Fruit fly (Drosophila melanogaster) whole organism, prepupa: ENCODE results near the gene mRpL30.

Source experiments
- Blimp-1 ChIP-seq: fragments of 200-800 bp; sonication (Bioruptor generic); optimal IDR thresholded peaks from 3 replicates; lab custom pipeline; 2017; ENCODE audit warnings: missing biosample characterization, missing genetic modification characterization, mild to moderate bottlenecking, moderate library complexity, missing genetic modification reagents
- CG10631 ChIP-seq: fragments of 200-800 bp; sonication (Bioruptor generic); optimal IDR thresholded peaks from 2 replicates; lab custom pipeline; 2016; ENCODE audit warnings: missing biosample characterization, missing genetic modification characterization
- CG10669 ChIP-seq: fragments of 200-800 bp; sonication (Bioruptor generic); optimal IDR thresholded peaks from 3 replicates; lab custom pipeline; 2018; ENCODE audit warnings: missing biosample characterization, mild to moderate bottlenecking, missing genetic modification characterization, moderate library complexity
- CG11294 ChIP-seq: fragments of 200-800 bp; sonication (Bioruptor generic); IDR thresholded peaks from 2 replicates; pipeline ENCODE4 v1.3.6; 2022; ENCODE audit warnings: missing biosample characterization, missing genetic modification characterization
- CG11902 ChIP-seq: fragments of 200-800 bp; sonication (Bioruptor generic); optimal IDR thresholded peaks from 3 replicates; lab custom pipeline; 2016; ENCODE audit warnings: missing biosample characterization, missing genetic modification characterization
- CG15336 ChIP-seq: fragments of 200-800 bp; sonication (Bioruptor generic); IDR thresholded peaks from 2 replicates; pipeline ENCODE4 v1.3.6; 2022; ENCODE audit warnings: missing biosample characterization, missing genetic modification characterization
- CG16779 ChIP-seq: fragments of 200-800 bp; sonication (Bioruptor generic); optimal IDR thresholded peaks from 3 replicates; lab custom pipeline; 2017; ENCODE audit warnings: missing biosample characterization, mild to moderate bottlenecking, missing genetic modification characterization
- CG31627 ChIP-seq: fragments of 200-800 bp; sonication (Bioruptor generic); optimal IDR thresholded peaks from 3 replicates; lab custom pipeline; 2016; ENCODE audit warnings: missing biosample characterization, missing genetic modification characterization
- CG32006 ChIP-seq: fragments of 200-800 bp; sonication (Bioruptor generic); optimal IDR thresholded peaks from 3 replicates; lab custom pipeline; 2017; ENCODE audit warnings: missing biosample characterization, mild to moderate bottlenecking, missing genetic modification characterization
- CG34406 ChIP-seq: fragments of 200-800 bp; sonication (Bioruptor generic); optimal IDR thresholded peaks from 3 replicates; lab custom pipeline; 2016; ENCODE audit warnings: missing biosample characterization, missing genetic modification characterization
- CG3919 ChIP-seq: fragments of 200-800 bp; sonication (Bioruptor generic); optimal IDR thresholded peaks from 3 replicates; lab custom pipeline; 2016; ENCODE audit warnings: missing biosample characterization, missing genetic modification characterization
- CG4318 ChIP-seq: fragments of 200-800 bp; sonication (Bioruptor generic); optimal IDR thresholded peaks from 3 replicates; lab custom pipeline; 2017; ENCODE audit warnings: missing biosample characterization, mild to moderate bottlenecking, missing genetic modification characterization
- CG6792 ChIP-seq: fragments of 200-800 bp; sonication (Bioruptor generic); optimal IDR thresholded peaks from 3 replicates; lab custom pipeline; 2016; ENCODE audit warnings: missing biosample characterization, missing genetic modification characterization
- CG6808 ChIP-seq: fragments of 200-800 bp; sonication (Bioruptor generic); optimal IDR thresholded peaks from 3 replicates; lab custom pipeline; 2017; ENCODE audit warnings: missing biosample characterization, missing genetic modification characterization, mild to moderate bottlenecking, moderate library complexity, missing genetic modification reagents
- CG6854 ChIP-seq: fragments of 200-800 bp; sonication (Bioruptor generic); optimal IDR thresholded peaks from 2 replicates; lab custom pipeline; 2017; ENCODE audit warnings: missing biosample characterization, mild to moderate bottlenecking, missing genetic modification characterization
- CG8119 ChIP-seq: fragments of 200-800 bp; sonication (Bioruptor generic); IDR thresholded peaks from 3 replicates; pipeline ENCODE4 v1.3.6; 2022; ENCODE audit warnings: missing biosample characterization, missing genetic modification characterization
- CG8319 ChIP-seq: fragments of 200-800 bp; sonication (Bioruptor generic); optimal IDR thresholded peaks from 3 replicates; lab custom pipeline; 2016; ENCODE audit warnings: missing biosample characterization, missing genetic modification characterization
- CG8632 ChIP-seq: fragments of 200-800 bp; sonication (Bioruptor generic); optimal IDR thresholded peaks from 3 replicates; lab custom pipeline; 2016; ENCODE audit warnings: missing biosample characterization, missing genetic modification characterization
- CG9139 ChIP-seq: fragments of 200-800 bp; sonication (Bioruptor generic); optimal IDR thresholded peaks from 3 replicates; lab custom pipeline; 2017; ENCODE audit warnings: missing biosample characterization, mild to moderate bottlenecking, missing genetic modification characterization
- Eip78C ChIP-seq: fragments of 200-800 bp; sonication (Bioruptor generic); peaks from one replicate; lab custom pipeline; 2016; ENCODE audit warnings: missing biosample characterization, missing genetic modification characterization
- Ets96B ChIP-seq: fragments of 200-800 bp; optimal IDR thresholded peaks from 2 replicates; lab custom pipeline; 2019; ENCODE audit warnings: missing biosample characterization, mild to moderate bottlenecking, missing genetic modification characterization, moderate library complexity
- Hr38 ChIP-seq: sonication (Bioruptor generic); optimal IDR thresholded peaks from 2 replicates; lab custom pipeline; 2016; ENCODE audit warnings: missing biosample characterization, missing genetic modification characterization
- Hr39 ChIP-seq: fragments of 200-800 bp; sonication (Bioruptor generic); optimal IDR thresholded peaks from 2 replicates; lab custom pipeline; 2016; ENCODE audit warnings: missing biosample characterization, missing genetic modification characterization
- Hr4 ChIP-seq: fragments of 200-800 bp; sonication (Bioruptor generic); optimal IDR thresholded peaks from 3 replicates; lab custom pipeline; 2016; ENCODE audit warnings: missing biosample characterization, missing genetic modification characterization
- Lpt ChIP-seq: fragments of 200-800 bp; sonication (Bioruptor generic); optimal IDR thresholded peaks from 3 replicates; lab custom pipeline; 2016; ENCODE audit warnings: missing biosample characterization, missing genetic modification characterization
- Met ChIP-seq: fragments of 200-800 bp; sonication (Bioruptor generic); optimal IDR thresholded peaks from 3 replicates; lab custom pipeline; 2016; ENCODE audit warnings: missing biosample characterization, missing genetic modification characterization
- Smox ChIP-seq: fragments of 200-800 bp; sonication (Bioruptor generic); optimal IDR thresholded peaks from 3 replicates; lab custom pipeline; 2016; ENCODE audit warnings: missing biosample characterization, missing genetic modification characterization
- Sox14 ChIP-seq: fragments of 200-800 bp; sonication (Bioruptor generic); optimal IDR thresholded peaks from 3 replicates; lab custom pipeline; 2016; ENCODE audit warnings: missing biosample characterization, missing genetic modification characterization
- Sox15 ChIP-seq: fragments of 200-800 bp; sonication (Bioruptor generic); optimal IDR thresholded peaks from 3 replicates; lab custom pipeline; 2016; ENCODE audit warnings: missing biosample characterization, missing genetic modification characterization
- achi ChIP-seq: fragments of 200-800 bp; sonication (Bioruptor generic); optimal IDR thresholded peaks from 3 replicates; lab custom pipeline; 2016; ENCODE audit warnings: missing biosample characterization, missing genetic modification characterization
- cyc ChIP-seq: fragments of 200-800 bp; sonication (Bioruptor generic); optimal IDR thresholded peaks from 3 replicates; lab custom pipeline; 2016; ENCODE audit warnings: missing biosample characterization, missing genetic modification characterization
- dac ChIP-seq: fragments of 200-800 bp; sonication (Bioruptor generic); optimal IDR thresholded peaks from 2 replicates; lab custom pipeline; 2017; ENCODE audit warnings: missing biosample characterization, mild to moderate bottlenecking, missing genetic modification characterization
- dsx ChIP-seq: fragments of 200-800 bp; optimal IDR thresholded peaks from 3 replicates; lab custom pipeline; 2019; ENCODE audit warnings: missing biosample characterization, mild to moderate bottlenecking, missing genetic modification characterization, moderate library complexity; ENCODE audit not compliant: poor library complexity, severe bottlenecking
- eg ChIP-seq: fragments of 200-800 bp; sonication (Bioruptor generic); IDR thresholded peaks from 3 replicates; pipeline ENCODE4 v1.3.6; 2022; ENCODE audit warnings: missing biosample characterization, missing genetic modification characterization
- esn ChIP-seq: fragments of 200-800 bp; sonication (Bioruptor generic); optimal IDR thresholded peaks from 2 replicates; lab custom pipeline; 2016; ENCODE audit warnings: missing biosample characterization, mild to moderate bottlenecking, missing genetic modification characterization, moderate library complexity
- lz ChIP-seq: fragments of 200-800 bp; sonication (Bioruptor generic); optimal IDR thresholded peaks from 3 replicates; lab custom pipeline; 2016; ENCODE audit warnings: missing biosample characterization, missing genetic modification characterization
- net ChIP-seq: fragments of 200-800 bp; sonication (Bioruptor generic); optimal IDR thresholded peaks from 3 replicates; lab custom pipeline; 2016; ENCODE audit warnings: missing biosample characterization, missing genetic modification characterization
- pdm3 ChIP-seq: fragments of 200-800 bp; sonication (Bioruptor generic); optimal IDR thresholded peaks from 3 replicates; lab custom pipeline; 2016; ENCODE audit warnings: missing biosample characterization, missing genetic modification characterization
- salr ChIP-seq, 2 experiments: fragments of 200-800 bp; sonication (Bioruptor generic); optimal IDR thresholded peaks; 3 replicates each; lab custom pipeline; 2016 to 2018; ENCODE audit warnings: missing biosample characterization in 2 of 2, missing genetic modification characterization in 2 of 2, mild to moderate bottlenecking in 1 of 2
- spab ChIP-seq: fragments of 200-800 bp; sonication (Bioruptor generic); optimal IDR thresholded peaks from 2 replicates; lab custom pipeline; 2017; ENCODE audit warnings: missing biosample characterization, mild to moderate bottlenecking, missing genetic modification characterization, missing genetic modification reagents
- ss ChIP-seq, 2 experiments: fragments of 200-800 bp; sonication (Bioruptor generic); optimal IDR thresholded peaks; 2 replicates in 1 of 2; 3 replicates in 1 of 2; lab custom pipeline; 2017 to 2018; ENCODE audit warnings: mild to moderate bottlenecking in 2 of 2, missing biosample characterization in 2 of 2, missing genetic modification characterization in 2 of 2, moderate library complexity in 1 of 2
- svp ChIP-seq: fragments of 200-800 bp; sonication (Bioruptor generic); peaks from one replicate; lab custom pipeline; 2016; ENCODE audit warnings: missing biosample characterization, missing genetic modification characterization
- topi ChIP-seq: fragments of 200-800 bp; sonication (Bioruptor generic); optimal IDR thresholded peaks from 3 replicates; lab custom pipeline; 2016; ENCODE audit warnings: missing biosample characterization, missing genetic modification characterization
- vri ChIP-seq: fragments of 200-800 bp; sonication (Bioruptor generic); optimal IDR thresholded peaks from 3 replicates; lab custom pipeline; 2016; ENCODE audit warnings: missing biosample characterization, mild to moderate bottlenecking, missing genetic modification characterization

mRpL30 gene

DNA sequence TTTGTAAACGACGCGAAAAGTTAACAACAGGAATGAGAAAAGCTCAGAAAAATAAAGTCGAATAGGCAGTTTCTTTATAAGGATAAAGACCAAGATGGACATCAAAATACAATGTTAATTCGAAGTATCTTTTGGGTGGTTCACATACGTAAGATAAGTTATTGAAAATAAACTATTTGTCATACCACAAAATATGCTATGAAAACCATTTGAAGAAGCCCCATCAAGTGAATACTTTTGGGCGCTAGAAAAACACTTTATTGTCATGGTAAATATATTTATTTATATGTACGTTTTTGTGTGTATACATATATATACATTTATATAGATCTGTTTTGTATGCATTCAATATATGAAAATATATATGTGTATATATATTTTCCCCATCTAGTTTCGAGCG, 10.2 kb downstream of the mRpL30 start:
- no peak for TF ChIP-seq dac (GFP tag; lab: Kevin White, UChicago)
- no peak for TF ChIP-seq CG9139 (GFP tag; lab: Kevin White, UChicago)
- TF ChIP-seq CG3919, result no peak
- TF ChIP-seq Smox (GFP tag; lab: Kevin White, UChicago), result no peak
- TF ChIP-seq eg (GFP tag; lab: Robert Waterston, UW), result no peak
- no peak for TF ChIP-seq salr (GFP tag; optimal IDR thresholded peaks at IDR 0.05; lab: Kevin White, UChicago)
- TF ChIP-seq spab (GFP tag; lab: Kevin White, UChicago), result no peak
- TF ChIP-seq CG11294 (GFP tag; lab: Robert Waterston, UW), result no peak
- TF ChIP-seq Lpt, result no peak
- TF ChIP-seq dsx, result no peak
- no peak for TF ChIP-seq Hr4 (GFP tag; lab: Kevin White, UChicago)
- TF ChIP-seq vri (GFP tag; lab: Kevin White, UChicago), result no peak

DNA sequence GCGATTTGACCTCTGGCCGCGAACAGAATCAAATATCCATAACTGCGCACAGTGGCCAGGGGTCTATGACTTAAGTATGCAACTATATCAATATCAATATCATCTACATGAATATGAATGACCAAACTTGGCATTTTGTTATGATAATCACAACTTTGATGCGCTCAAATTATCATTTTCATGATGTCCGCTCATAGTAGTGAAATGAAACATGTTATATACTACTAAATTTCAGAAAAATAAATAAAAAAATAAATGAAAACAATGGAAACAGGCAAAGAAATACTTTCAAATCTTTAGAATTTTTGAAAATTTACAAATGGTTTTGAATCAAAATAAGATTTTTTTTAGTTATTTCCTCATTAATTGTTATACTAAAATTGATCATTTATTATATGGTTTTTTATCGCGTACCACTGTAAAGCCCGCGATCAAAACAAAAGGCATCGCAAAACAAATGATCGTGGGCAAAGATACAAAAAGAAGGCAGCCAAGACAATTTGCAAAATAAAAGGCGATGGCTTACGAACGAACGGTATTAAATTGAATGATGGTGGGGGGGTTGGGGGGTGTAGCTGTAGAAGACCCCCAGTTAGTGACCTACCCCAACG, 13.1 kb downstream of the mRpL30 start:
- TF ChIP-seq pdm3 (GFP tag; lab: Kevin White, UChicago) (no peak), CG4318 (GFP tag; lab: Kevin White, UChicago) (no peak), eg (GFP tag; lab: Robert Waterston, UW) (no peak), net (peak; percentile 2), CG15336 (GFP tag; lab: Robert Waterston, UW) (no peak), Ets96B (peak; percentile 35), CG32006 (peak; percentile 42), CG8632 (GFP tag; lab: Kevin White, UChicago) (peak; percentile 5), vri (GFP tag; lab: Kevin White, UChicago) (no peak), Eip78C (GFP tag; lab: Kevin White, UChicago) (peak; percentile 84), Hr4 (GFP tag; lab: Kevin White, UChicago) (no peak), CG6854 (GFP tag; lab: Kevin White, UChicago) (no peak), CG3919 (no peak), achi (peak; percentile 25), CG10631 (GFP tag; lab: Kevin White, UChicago) (no peak), Met (GFP tag; lab: Kevin White, UChicago) (no peak), svp (GFP tag; lab: Kevin White, UChicago) (peak; percentile 69), cyc (no peak), lz (GFP tag; lab: Kevin White, UChicago) (peak; percentile 3), Hr38 (GFP tag; lab: Kevin White, UChicago) (no peak), CG6792 (GFP tag; lab: Kevin White, UChicago) (peak; percentile 3), Sox15 (peak; percentile 5), CG34406 (GFP tag; lab: Kevin White, UChicago) (peak; percentile 40), CG10669 (GFP tag; lab: Kevin White, UChicago) (peak; percentile 24), CG31627 (GFP tag; lab: Kevin White, UChicago) (no peak), esn (GFP tag; lab: Kevin White, UChicago) (peak; percentile 39), salr (GFP tag; optimal IDR thresholded peaks at IDR 0.05; lab: Kevin White, UChicago) (peak in 1 of 2 experiments; percentile 19), Blimp-1 (GFP tag; lab: Kevin White, UChicago) (no peak)

dm6 chrX:4664107-4664506, 16.4 kb downstream of the mRpL30 start:
- TF ChIP-seq eg (GFP tag; lab: Robert Waterston, UW) (no peak), Hr39 (GFP tag; lab: Kevin White, UChicago) (no peak), net (no peak), CG6808 (GFP tag; lab: Kevin White, UChicago) (peak; percentile 44), vri (GFP tag; lab: Kevin White, UChicago) (no peak), Met (GFP tag; lab: Kevin White, UChicago) (no peak), CG11294 (GFP tag; lab: Robert Waterston, UW) (no peak), Sox14 (GFP tag; lab: Kevin White, UChicago) (no peak), CG6854 (GFP tag; lab: Kevin White, UChicago) (no peak), dsx (no peak), spab (GFP tag; lab: Kevin White, UChicago) (no peak), Ets96B (peak; percentile 7), CG3919 (no peak), CG6792 (GFP tag; lab: Kevin White, UChicago) (no peak), CG11902 (GFP tag; lab: Kevin White, UChicago) (no peak), dac (GFP tag; lab: Kevin White, UChicago) (no peak), CG9139 (GFP tag; lab: Kevin White, UChicago) (peak; percentile 10), CG16779 (tag; lab: Kevin White, UChicago) (no peak), CG8319 (GFP tag; lab: Kevin White, UChicago) (no peak), salr (GFP tag; optimal IDR thresholded peaks at IDR 0.05; lab: Kevin White, UChicago) (no peak), CG31627 (GFP tag; lab: Kevin White, UChicago) (no peak), achi (no peak), Hr38 (GFP tag; lab: Kevin White, UChicago) (no peak), topi (GFP tag; lab: Kevin White, UChicago) (no peak), CG32006 (no peak), CG8119 (no peak), ss (GFP tag; optimal IDR thresholded peaks at IDR 0.05; lab: Kevin White, UChicago) (peak; percentile 55 to 65), CG10631 (GFP tag; lab: Kevin White, UChicago) (no peak)
